Fruit fly (Drosophila melanogaster) whole organism, wandering third instar larva: ENCODE measurements around the gene gammaTub37C.

ENCODE experiments used
- Abd-B ChIP-seq: fragments of >200 bp; optimal IDR thresholded peaks from 2 replicates; lab custom pipeline; 2017; ENCODE audit warnings: missing biosample characterization, missing genetic modification characterization
- CG32264 ChIP-seq: fragments of 200-800 bp; sonication (Bioruptor generic); optimal IDR thresholded peaks from 2 replicates; lab custom pipeline; 2016; ENCODE audit warnings: missing biosample characterization, missing genetic modification characterization
- Dfd ChIP-seq: fragments of >200 bp; optimal IDR thresholded peaks from 2 replicates; lab custom pipeline; 2017; ENCODE audit warnings: missing biosample characterization, missing genetic modification characterization
- Hr83 ChIP-seq: fragments of 200-300 bp; sonication (Bioruptor generic); optimal IDR thresholded peaks from 2 replicates; lab custom pipeline; 2016; ENCODE audit warnings: missing biosample characterization, mild to moderate bottlenecking, missing genetic modification characterization, moderate library complexity; ENCODE audit not compliant: poor library complexity, severe bottlenecking
- Jra ChIP-seq: sonication (Bioruptor generic); optimal IDR thresholded peaks from 2 replicates; lab custom pipeline; 2016; ENCODE audit warnings: missing biosample characterization, missing genetic modification characterization
- Rel ChIP-seq, 2 experiments: fragments of 200-800 bp; sonication (Bioruptor generic) in 1 of 2; optimal IDR thresholded peaks; 2 replicates in 1 of 2; 3 replicates in 1 of 2; lab custom pipeline; 2016 to 2019; ENCODE audit warnings: mild to moderate bottlenecking in 2 of 2, missing biosample characterization in 2 of 2, missing genetic modification characterization in 2 of 2, moderate library complexity in 1 of 2
- brk ChIP-seq: fragments of 200-800 bp; sonication (Bioruptor generic); optimal IDR thresholded peaks from 2 replicates; lab custom pipeline; 2016; ENCODE audit warnings: missing biosample characterization, mild to moderate bottlenecking, missing genetic modification characterization
- dl ChIP-seq, 2 experiments: fragments of 175-275, 200-275 bp in 1 of 2; fragments of 200-275 bp in 1 of 2; sonication (Bioruptor generic); optimal IDR thresholded peaks; lab custom pipeline; 2018; ENCODE audit warnings: mild to moderate bottlenecking in 2 of 2, missing biosample characterization in 2 of 2, missing genetic modification characterization in 2 of 2, moderate library complexity in 2 of 2; ENCODE audit not compliant: partially characterized antibody in 2 of 2, insufficient read depth in 1 of 2
- fru ChIP-seq: fragments of 200-800 bp; sonication (Bioruptor generic); optimal IDR thresholded peaks from 3 replicates; lab custom pipeline; 2016; ENCODE audit warnings: missing biosample characterization, mild to moderate bottlenecking, missing genetic modification characterization
- h ChIP-seq: fragments of 200-800 bp; sonication (Bioruptor generic); optimal IDR thresholded peaks from 3 replicates; lab custom pipeline; 2016; ENCODE audit warnings: missing biosample characterization, mild to moderate bottlenecking, missing genetic modification characterization
- psq ChIP-seq: fragments of 200-800 bp; sonication (Bioruptor generic); optimal IDR thresholded peaks from 3 replicates; lab custom pipeline; 2017; ENCODE audit warnings: missing biosample characterization, mild to moderate bottlenecking, missing genetic modification characterization, moderate library complexity
- rgr ChIP-seq: fragments of 200-800 bp; sonication (Bioruptor generic); optimal IDR thresholded peaks from 3 replicates; lab custom pipeline; 2016; ENCODE audit warnings: missing biosample characterization, mild to moderate bottlenecking, missing genetic modification characterization
- usp ChIP-seq: fragments of >200 bp; optimal IDR thresholded peaks from 2 replicates; lab custom pipeline; 2017; ENCODE audit warnings: missing biosample characterization, missing genetic modification characterization

dm6 chr2L:19225984-19226914 is 40.7 kb upstream of the gammaTub37C start:
- TF ChIP-seq h (peak; percentile 84), Abd-B (GFP tag; lab: Kevin White, UChicago) (no peak), Dfd (no peak), rgr (GFP tag; lab: Kevin White, UChicago) (peak; percentile 74), Hr83 (no peak), CG32264 (peak; percentile 3), brk (peak; percentile 6), usp (GFP tag; lab: Kevin White, UChicago) (no peak), Rel (GFP tag; optimal IDR thresholded peaks at IDR 0.05; lab: Kevin White, UChicago) (no peak), Rel (tag; optimal IDR thresholded peaks at IDR 0.05; lab: Kevin White, UChicago) (no peak), psq (peak; percentile 57), dl (GFP tag; optimal IDR thresholded peaks at IDR 0.05; lab: Kevin White, UChicago; ENCODE audit: insufficient read depth in 1 of 2, partially characterized antibody in 2 of 2) (no peak), fru (GFP tag; lab: Kevin White, UChicago) (peak; percentile 77), Jra (GFP tag; lab: Kevin White, UChicago) (no peak)
